Fruit fly (Drosophila melanogaster) whole organism, prepupa: Measurements from ENCODE around the gene cmb.

Experiments used
- Blimp-1 ChIP-seq: fragments of 200-800 bp; sonication (Bioruptor generic); optimal IDR thresholded peaks from 3 replicates; lab custom pipeline; 2017; ENCODE audit warnings: missing biosample characterization, missing genetic modification characterization, mild to moderate bottlenecking, moderate library complexity, missing genetic modification reagents
- CG10631 ChIP-seq: fragments of 200-800 bp; sonication (Bioruptor generic); optimal IDR thresholded peaks from 2 replicates; lab custom pipeline; 2016; ENCODE audit warnings: missing biosample characterization, missing genetic modification characterization
- CG10669 ChIP-seq: fragments of 200-800 bp; sonication (Bioruptor generic); optimal IDR thresholded peaks from 3 replicates; lab custom pipeline; 2018; ENCODE audit warnings: missing biosample characterization, mild to moderate bottlenecking, missing genetic modification characterization, moderate library complexity
- CG11294 ChIP-seq: fragments of 200-800 bp; sonication (Bioruptor generic); IDR thresholded peaks from 2 replicates; pipeline ENCODE4 v1.3.6; 2022; ENCODE audit warnings: missing biosample characterization, missing genetic modification characterization
- CG1621 ChIP-seq: fragments of 200-800 bp; sonication (Bioruptor generic); optimal IDR thresholded peaks from 3 replicates; lab custom pipeline; 2018; ENCODE audit warnings: missing biosample characterization, mild to moderate bottlenecking, missing genetic modification characterization
- CG16779 ChIP-seq: fragments of 200-800 bp; sonication (Bioruptor generic); optimal IDR thresholded peaks from 3 replicates; lab custom pipeline; 2017; ENCODE audit warnings: missing biosample characterization, mild to moderate bottlenecking, missing genetic modification characterization
- CG3032 ChIP-seq: fragments of 200-800 bp; optimal IDR thresholded peaks from 2 replicates; lab custom pipeline; 2019; ENCODE audit warnings: missing biosample characterization, mild to moderate bottlenecking, missing genetic modification characterization, moderate library complexity
- CG31627 ChIP-seq: fragments of 200-800 bp; sonication (Bioruptor generic); optimal IDR thresholded peaks from 3 replicates; lab custom pipeline; 2016; ENCODE audit warnings: missing biosample characterization, missing genetic modification characterization
- CG32006 ChIP-seq: fragments of 200-800 bp; sonication (Bioruptor generic); optimal IDR thresholded peaks from 3 replicates; lab custom pipeline; 2017; ENCODE audit warnings: missing biosample characterization, mild to moderate bottlenecking, missing genetic modification characterization
- CG3919 ChIP-seq: fragments of 200-800 bp; sonication (Bioruptor generic); optimal IDR thresholded peaks from 3 replicates; lab custom pipeline; 2016; ENCODE audit warnings: missing biosample characterization, missing genetic modification characterization
- CG4318 ChIP-seq: fragments of 200-800 bp; sonication (Bioruptor generic); optimal IDR thresholded peaks from 3 replicates; lab custom pipeline; 2017; ENCODE audit warnings: missing biosample characterization, mild to moderate bottlenecking, missing genetic modification characterization
- CG6163 ChIP-seq: fragments of 200-800 bp; sonication (Bioruptor generic); IDR thresholded peaks from 3 replicates; pipeline ENCODE4 v1.3.6; 2022; ENCODE audit warnings: missing biosample characterization, missing genetic modification characterization
- CG6276 ChIP-seq: fragments of 200-800 bp; sonication (Bioruptor generic); optimal IDR thresholded peaks from 2 replicates; lab custom pipeline; 2017; ENCODE audit warnings: missing biosample characterization, mild to moderate bottlenecking, missing genetic modification characterization
- CG6792 ChIP-seq: fragments of 200-800 bp; sonication (Bioruptor generic); optimal IDR thresholded peaks from 3 replicates; lab custom pipeline; 2016; ENCODE audit warnings: missing biosample characterization, missing genetic modification characterization
- CG6808 ChIP-seq: fragments of 200-800 bp; sonication (Bioruptor generic); optimal IDR thresholded peaks from 3 replicates; lab custom pipeline; 2017; ENCODE audit warnings: missing biosample characterization, missing genetic modification characterization, mild to moderate bottlenecking, moderate library complexity, missing genetic modification reagents
- CG7368 ChIP-seq: fragments of 200-800 bp; sonication (Bioruptor generic); optimal IDR thresholded peaks from 3 replicates; lab custom pipeline; 2016; ENCODE audit warnings: missing biosample characterization, missing genetic modification characterization
- CG8319 ChIP-seq: fragments of 200-800 bp; sonication (Bioruptor generic); optimal IDR thresholded peaks from 3 replicates; lab custom pipeline; 2016; ENCODE audit warnings: missing biosample characterization, missing genetic modification characterization
- CG8632 ChIP-seq: fragments of 200-800 bp; sonication (Bioruptor generic); optimal IDR thresholded peaks from 3 replicates; lab custom pipeline; 2016; ENCODE audit warnings: missing biosample characterization, missing genetic modification characterization
- Eip75B ChIP-seq: fragments of 200-800 bp; sonication (Bioruptor generic); optimal IDR thresholded peaks from 3 replicates; lab custom pipeline; 2016; ENCODE audit warnings: missing biosample characterization, missing genetic modification characterization
- Eip78C ChIP-seq: fragments of 200-800 bp; sonication (Bioruptor generic); peaks from one replicate; lab custom pipeline; 2016; ENCODE audit warnings: missing biosample characterization, missing genetic modification characterization
- Eip93F ChIP-seq: fragments of 200-800 bp; sonication (Bioruptor generic); optimal IDR thresholded peaks from 2 replicates; lab custom pipeline; 2016; ENCODE audit warnings: missing biosample characterization, mild to moderate bottlenecking, missing genetic modification characterization
- Ets21C ChIP-seq: fragments of 200-800 bp; sonication (Bioruptor generic); optimal IDR thresholded peaks from 3 replicates; lab custom pipeline; 2016; ENCODE audit warnings: missing biosample characterization, missing genetic modification characterization
- Ets96B ChIP-seq: fragments of 200-800 bp; optimal IDR thresholded peaks from 2 replicates; lab custom pipeline; 2019; ENCODE audit warnings: missing biosample characterization, mild to moderate bottlenecking, missing genetic modification characterization, moderate library complexity
- Gug ChIP-seq: fragments of 200-800 bp; sonication (Bioruptor generic); IDR thresholded peaks from 2 replicates; pipeline ENCODE4 v1.3.6; 2022; ENCODE audit warnings: missing biosample characterization, missing genetic modification characterization
- Hr38 ChIP-seq: sonication (Bioruptor generic); optimal IDR thresholded peaks from 2 replicates; lab custom pipeline; 2016; ENCODE audit warnings: missing biosample characterization, missing genetic modification characterization
- Hr39 ChIP-seq: fragments of 200-800 bp; sonication (Bioruptor generic); optimal IDR thresholded peaks from 2 replicates; lab custom pipeline; 2016; ENCODE audit warnings: missing biosample characterization, missing genetic modification characterization
- Hr4 ChIP-seq: fragments of 200-800 bp; sonication (Bioruptor generic); optimal IDR thresholded peaks from 3 replicates; lab custom pipeline; 2016; ENCODE audit warnings: missing biosample characterization, missing genetic modification characterization
- Lpt ChIP-seq: fragments of 200-800 bp; sonication (Bioruptor generic); optimal IDR thresholded peaks from 3 replicates; lab custom pipeline; 2016; ENCODE audit warnings: missing biosample characterization, missing genetic modification characterization
- Met ChIP-seq: fragments of 200-800 bp; sonication (Bioruptor generic); optimal IDR thresholded peaks from 3 replicates; lab custom pipeline; 2016; ENCODE audit warnings: missing biosample characterization, missing genetic modification characterization
- OdsH ChIP-seq: fragments of 200-800 bp; sonication (Bioruptor generic); optimal IDR thresholded peaks from 3 replicates; lab custom pipeline; 2016; ENCODE audit warnings: missing biosample characterization, missing genetic modification characterization
- Smox ChIP-seq: fragments of 200-800 bp; sonication (Bioruptor generic); optimal IDR thresholded peaks from 3 replicates; lab custom pipeline; 2016; ENCODE audit warnings: missing biosample characterization, missing genetic modification characterization
- Sox102F ChIP-seq: fragments of 200-800 bp; sonication (Bioruptor generic); optimal IDR thresholded peaks from 2 replicates; lab custom pipeline; 2016; ENCODE audit warnings: missing biosample characterization, mild to moderate bottlenecking, missing genetic modification characterization
- Sox14 ChIP-seq: fragments of 200-800 bp; sonication (Bioruptor generic); optimal IDR thresholded peaks from 3 replicates; lab custom pipeline; 2016; ENCODE audit warnings: missing biosample characterization, missing genetic modification characterization
- Sox15 ChIP-seq: fragments of 200-800 bp; sonication (Bioruptor generic); optimal IDR thresholded peaks from 3 replicates; lab custom pipeline; 2016; ENCODE audit warnings: missing biosample characterization, missing genetic modification characterization
- achi ChIP-seq: fragments of 200-800 bp; sonication (Bioruptor generic); optimal IDR thresholded peaks from 3 replicates; lab custom pipeline; 2016; ENCODE audit warnings: missing biosample characterization, missing genetic modification characterization
- acj6 ChIP-seq: fragments of 200-800 bp; sonication (Bioruptor generic); optimal IDR thresholded peaks from 3 replicates; lab custom pipeline; 2016; ENCODE audit warnings: missing biosample characterization, missing genetic modification characterization
- cyc ChIP-seq: fragments of 200-800 bp; sonication (Bioruptor generic); optimal IDR thresholded peaks from 3 replicates; lab custom pipeline; 2016; ENCODE audit warnings: missing biosample characterization, missing genetic modification characterization
- dac ChIP-seq: fragments of 200-800 bp; sonication (Bioruptor generic); optimal IDR thresholded peaks from 2 replicates; lab custom pipeline; 2017; ENCODE audit warnings: missing biosample characterization, mild to moderate bottlenecking, missing genetic modification characterization
- dsx ChIP-seq: fragments of 200-800 bp; optimal IDR thresholded peaks from 3 replicates; lab custom pipeline; 2019; ENCODE audit warnings: missing biosample characterization, mild to moderate bottlenecking, missing genetic modification characterization, moderate library complexity; ENCODE audit not compliant: poor library complexity, severe bottlenecking
- esn ChIP-seq: fragments of 200-800 bp; sonication (Bioruptor generic); optimal IDR thresholded peaks from 2 replicates; lab custom pipeline; 2016; ENCODE audit warnings: missing biosample characterization, mild to moderate bottlenecking, missing genetic modification characterization, moderate library complexity
- fd59A ChIP-seq: fragments of 200-800 bp; sonication (Bioruptor generic); optimal IDR thresholded peaks from 2 replicates; lab custom pipeline; 2017; ENCODE audit warnings: missing biosample characterization, mild to moderate bottlenecking, missing genetic modification characterization, missing genetic modification reagents
- fd85E ChIP-seq: fragments of 200-800 bp; sonication (Bioruptor generic); optimal IDR thresholded peaks from 3 replicates; lab custom pipeline; 2016; ENCODE audit warnings: missing biosample characterization, missing genetic modification characterization
- fkh ChIP-seq: fragments of 200-800 bp; sonication (Bioruptor generic); optimal IDR thresholded peaks from 3 replicates; lab custom pipeline; 2017; ENCODE audit warnings: missing biosample characterization, mild to moderate bottlenecking, missing genetic modification characterization, moderate library complexity
- lz ChIP-seq: fragments of 200-800 bp; sonication (Bioruptor generic); optimal IDR thresholded peaks from 3 replicates; lab custom pipeline; 2016; ENCODE audit warnings: missing biosample characterization, missing genetic modification characterization
- net ChIP-seq: fragments of 200-800 bp; sonication (Bioruptor generic); optimal IDR thresholded peaks from 3 replicates; lab custom pipeline; 2016; ENCODE audit warnings: missing biosample characterization, missing genetic modification characterization
- pdm3 ChIP-seq: fragments of 200-800 bp; sonication (Bioruptor generic); optimal IDR thresholded peaks from 3 replicates; lab custom pipeline; 2016; ENCODE audit warnings: missing biosample characterization, missing genetic modification characterization
- salr ChIP-seq, 2 experiments: fragments of 200-800 bp; sonication (Bioruptor generic); optimal IDR thresholded peaks; 3 replicates each; lab custom pipeline; 2016 to 2018; ENCODE audit warnings: missing biosample characterization in 2 of 2, missing genetic modification characterization in 2 of 2, mild to moderate bottlenecking in 1 of 2
- spab ChIP-seq: fragments of 200-800 bp; sonication (Bioruptor generic); optimal IDR thresholded peaks from 2 replicates; lab custom pipeline; 2017; ENCODE audit warnings: missing biosample characterization, mild to moderate bottlenecking, missing genetic modification characterization, missing genetic modification reagents
- ss ChIP-seq, 2 experiments: fragments of 200-800 bp; sonication (Bioruptor generic); optimal IDR thresholded peaks; 2 replicates in 1 of 2; 3 replicates in 1 of 2; lab custom pipeline; 2017 to 2018; ENCODE audit warnings: mild to moderate bottlenecking in 2 of 2, missing biosample characterization in 2 of 2, missing genetic modification characterization in 2 of 2, moderate library complexity in 1 of 2
- svp ChIP-seq: fragments of 200-800 bp; sonication (Bioruptor generic); peaks from one replicate; lab custom pipeline; 2016; ENCODE audit warnings: missing biosample characterization, missing genetic modification characterization
- topi ChIP-seq: fragments of 200-800 bp; sonication (Bioruptor generic); optimal IDR thresholded peaks from 3 replicates; lab custom pipeline; 2016; ENCODE audit warnings: missing biosample characterization, missing genetic modification characterization
- vri ChIP-seq: fragments of 200-800 bp; sonication (Bioruptor generic); optimal IDR thresholded peaks from 3 replicates; lab custom pipeline; 2016; ENCODE audit warnings: missing biosample characterization, mild to moderate bottlenecking, missing genetic modification characterization

cmb gene

dm6 chr3L:13442400-13442799, at the start of gene cmb:
Gene cmb (plus strand): TSS chr3L:13442594.
- TF ChIP-seq Eip78C (no peak), net (GFP tag; lab: Kevin White, UChicago) (peak; percentile 88), lz (GFP tag; lab: Kevin White, UChicago) (peak; percentile 8), Sox14 (peak; percentile 62), pdm3 (GFP tag; lab: Kevin White, UChicago) (peak; percentile 68), CG6792 (GFP tag; lab: Kevin White, UChicago) (peak; percentile 49), OdsH (peak; percentile 71), CG4318 (GFP tag; lab: Kevin White, UChicago) (no peak), CG6808 (GFP tag; lab: Kevin White, UChicago) (peak; percentile 87), ss (GFP tag; optimal IDR thresholded peaks at IDR 0.05; lab: Kevin White, UChicago) (peak; percentile 92 to 93), Sox102F (GFP tag; lab: Kevin White, UChicago) (peak; percentile 48), fkh (GFP tag; lab: Kevin White, UChicago) (no peak), fd85E (GFP tag; lab: Kevin White, UChicago) (no peak), esn (GFP tag; lab: Kevin White, UChicago) (peak; percentile 60), Met (GFP tag; lab: Kevin White, UChicago) (no peak), Smox (GFP tag; lab: Kevin White, UChicago) (peak; percentile 12), Eip93F (GFP tag; lab: Kevin White, UChicago) (peak; percentile 31), CG10669 (GFP tag; lab: Kevin White, UChicago) (peak; percentile 81), Blimp-1 (GFP tag; lab: Kevin White, UChicago) (peak; percentile 16), CG32006 (GFP tag; lab: Kevin White, UChicago) (peak; percentile 93), vri (GFP tag; lab: Kevin White, UChicago) (peak; percentile 17), topi (GFP tag; lab: Kevin White, UChicago) (peak; percentile 41), Ets96B (tag; lab: Kevin White, UChicago) (peak; percentile 90), achi (GFP tag; lab: Kevin White, UChicago) (peak; percentile 88), Lpt (GFP tag; lab: Kevin White, UChicago) (peak; percentile 90), dsx (GFP tag; lab: Kevin White, UChicago) (peak; percentile 88), CG6163 (GFP tag; lab: Robert Waterston, UW) (peak; percentile 97), Hr39 (GFP tag; lab: Kevin White, UChicago) (no peak), Ets21C (GFP tag; lab: Kevin White, UChicago) (no peak), svp (no peak), CG31627 (GFP tag; lab: Kevin White, UChicago) (no peak), CG8632 (GFP tag; lab: Kevin White, UChicago) (peak; percentile 56), CG8319 (GFP tag; lab: Kevin White, UChicago) (no peak), acj6 (GFP tag; lab: Kevin White, UChicago) (peak; percentile 43), Eip75B (GFP tag; lab: Kevin White, UChicago) (peak; percentile 56), dac (GFP tag; lab: Kevin White, UChicago) (peak; percentile 94), CG1621 (tag; lab: Kevin White, UChicago) (peak; percentile 90), CG10631 (no peak), CG11294 (GFP tag; lab: Robert Waterston, UW) (peak; percentile 23; the same call in 1 of the 2 replicates), Hr4 (GFP tag; lab: Kevin White, UChicago) (peak; percentile 74), fd59A (GFP tag; lab: Kevin White, UChicago) (peak; percentile 66), Hr38 (no peak), CG3919 (peak; percentile 64), salr (GFP tag; optimal IDR thresholded peaks at IDR 0.05; lab: Kevin White, UChicago) (peak; percentile 81 to 88), Gug (GFP tag; lab: Robert Waterston, UW) (peak; percentile 79), CG6276 (GFP tag; lab: Kevin White, UChicago) (peak; percentile 98), cyc (GFP tag; lab: Kevin White, UChicago) (peak; percentile 11), CG3032 (tag; lab: Kevin White, UChicago) (peak; percentile 88), Sox15 (GFP tag; lab: Kevin White, UChicago) (no peak), CG16779 (peak; percentile 92), CG7368 (peak; percentile 34), spab (GFP tag; lab: Kevin White, UChicago) (peak; percentile 88)
